Worm (Caenorhabditis elegans) whole organism, L3 larva: ENCODE results near the gene lbp-1.

Experiments
- aly-2 ChIP-seq: fragments of 150-350 bp; optimal IDR thresholded peaks from 2 replicates; lab custom pipeline; 2014; ENCODE audit warnings: missing biosample characterization, missing genetic modification characterization
- ceh-16 ChIP-seq: sonication (generic microtip); optimal IDR thresholded peaks from 2 replicates; lab custom pipeline; 2017; ENCODE audit warnings: missing biosample characterization, missing genetic modification characterization
- ceh-9 ChIP-seq: sonication (generic microtip); optimal IDR thresholded peaks from 2 replicates; lab custom pipeline; 2018; ENCODE audit warnings: missing biosample characterization, missing genetic modification characterization
- fos-1 ChIP-seq: fragments of 150-350 bp; optimal IDR thresholded peaks from 2 replicates; lab custom pipeline; 2014; ENCODE audit warnings: missing biosample characterization, missing genetic modification characterization
- jun-1 ChIP-seq: fragments of 150-350 bp; optimal IDR thresholded peaks from 2 replicates; lab custom pipeline; 2014; ENCODE audit warnings: missing biosample characterization, missing genetic modification reagents, missing genetic modification characterization
- lin-15B ChIP-seq: fragments of 150-350 bp; optimal IDR thresholded peaks from 2 replicates; lab custom pipeline; 2014; ENCODE audit warnings: missing biosample characterization, missing genetic modification characterization
- nhr-12 ChIP-seq: fragments of 150-350 bp; optimal IDR thresholded peaks from 2 replicates; lab custom pipeline; 2014; ENCODE audit warnings: missing biosample characterization, missing genetic modification characterization
- nhr-28 ChIP-seq: fragments of 150-350 bp; optimal IDR thresholded peaks from 2 replicates; lab custom pipeline; 2014; ENCODE audit warnings: missing biosample characterization, missing genetic modification characterization
- nhr-77 ChIP-seq: fragments of 150-350 bp; optimal IDR thresholded peaks from 2 replicates; lab custom pipeline; 2014; ENCODE audit warnings: missing biosample characterization, missing genetic modification characterization
- skn-1 ChIP-seq: fragments of 150-350 bp; optimal IDR thresholded peaks from 2 replicates; lab custom pipeline; 2014; ENCODE audit warnings: missing biosample characterization, missing genetic modification characterization
- snpc-4 ChIP-seq: fragments of 150-350 bp; optimal IDR thresholded peaks from 2 replicates; lab custom pipeline; 2014; ENCODE audit warnings: missing biosample characterization, missing genetic modification characterization
- unc-62 ChIP-seq: fragments of 150-350 bp; sonication (generic microtip); optimal IDR thresholded peaks from 4 replicates; lab custom pipeline; 2014; ENCODE audit warnings: missing biosample characterization, missing genetic modification reagents, missing genetic modification characterization

DNA sequence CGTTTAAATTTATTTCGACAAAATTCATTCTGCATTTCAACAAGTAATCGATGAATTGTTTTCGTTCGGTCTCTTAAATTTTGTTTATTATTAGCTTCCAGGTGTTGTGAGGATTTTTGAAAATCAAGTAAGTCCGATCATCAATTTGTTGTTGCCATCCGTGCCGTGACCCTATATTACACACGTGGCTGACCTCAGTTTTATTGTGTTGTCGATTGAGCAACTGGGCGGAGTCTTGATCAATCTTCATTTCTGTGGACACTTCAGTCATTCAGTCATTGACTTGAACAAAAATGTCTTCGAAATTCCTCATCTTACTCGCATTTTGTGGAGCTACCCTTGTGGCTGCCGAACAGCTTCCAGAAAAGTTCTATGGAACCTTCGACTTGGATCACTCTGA, 1.6 kb downstream of the lbp-1 start, which contains the start of gene lbp-2:
- no peak for TF ChIP-seq skn-1 (tag; lab: Kevin White, UChicago)
- TF ChIP-seq unc-62 (GFP tag; lab: Kevin White, UChicago) = no peak
- TF ChIP-seq ceh-9 (tag; lab: Kevin White, UChicago) = no peak
- no peak for TF ChIP-seq lin-15B (tag; lab: Kevin White, UChicago)
- no peak for TF ChIP-seq jun-1
- TF ChIP-seq nhr-28 = no peak
- no peak for TF ChIP-seq fos-1 (tag; lab: Kevin White, UChicago)
- no peak for TF ChIP-seq nhr-12
- TF ChIP-seq aly-2 (tag; lab: Kevin White, UChicago) = no peak
- no peak for TF ChIP-seq snpc-4
- TF ChIP-seq ceh-16 = no peak
- TF ChIP-seq nhr-77 (tag; lab: Kevin White, UChicago) = no peak
